Worm (Caenorhabditis elegans) whole organism, late embryonic: ENCODE results near the gene cdt-2.

ENCODE experiments used
- ceh-19 ChIP-seq: fragments of 200-800 bp; sonication (Bioruptor generic); optimal IDR thresholded peaks from 2 replicates; lab custom pipeline; 2018; ENCODE audit warnings: mild to moderate bottlenecking, missing genetic modification characterization, missing compliant biosample characterization
- che-1 ChIP-seq: sonication (generic microtip); optimal IDR thresholded peaks from 2 replicates; lab custom pipeline; 2016; ENCODE audit warnings: mild to moderate bottlenecking, missing genetic modification characterization, missing compliant biosample characterization
- pha-4 ChIP-seq: fragments of 150-350 bp; optimal IDR thresholded peaks from 2 replicates; lab custom pipeline; 2018; ENCODE audit warnings: missing biosample characterization, missing genetic modification reagents, missing genetic modification characterization

DNA sequence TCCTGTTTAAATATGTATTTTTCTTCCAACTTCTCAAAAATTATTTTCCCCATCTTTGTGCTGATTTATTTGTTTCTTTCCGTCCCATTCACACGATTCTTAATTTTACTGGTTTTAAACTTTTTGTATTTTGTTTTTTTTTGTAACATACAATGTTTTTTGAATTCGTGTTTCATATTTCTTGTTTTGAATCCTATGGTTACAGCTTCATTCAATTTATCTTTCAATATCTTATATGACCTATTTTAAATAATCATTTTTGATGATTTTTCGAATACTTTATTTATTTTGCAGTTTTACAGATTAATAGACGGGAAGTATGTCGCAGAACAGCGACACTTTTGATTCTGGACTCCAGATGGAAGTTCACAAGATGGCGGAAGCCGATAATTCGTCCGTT is 13.9 kb upstream of the cdt-2 start, which contains the start of gene hrde-2:
- TF ChIP-seq pha-4 (tag; lab: Kevin White, UChicago) (no peak), ceh-19 (no peak), che-1 (tag; lab: Kevin White, UChicago) (no peak)
